Fruit fly (Drosophila melanogaster) whole organism, embryonic: ENCODE data around the gene nompC.

Experiments
- B-H2 ChIP-seq: fragments of 200-800 bp; sonication (Bioruptor generic); optimal IDR thresholded peaks from 2 replicates; lab custom pipeline; 2018; ENCODE audit warnings: missing biosample characterization, mild to moderate bottlenecking, missing genetic modification characterization
- CG10209 ChIP-seq: fragments of 200-800 bp; sonication (Bioruptor generic); optimal IDR thresholded peaks from 3 replicates; lab custom pipeline; 2017; ENCODE audit warnings: missing biosample characterization, mild to moderate bottlenecking, missing genetic modification characterization, missing genetic modification reagents
- CG10565 ChIP-seq: fragments of 200-800 bp; sonication (Bioruptor generic); optimal IDR thresholded peaks from 3 replicates; lab custom pipeline; 2016; ENCODE audit warnings: missing biosample characterization, mild to moderate bottlenecking, missing genetic modification characterization
- CG12769 ChIP-seq: fragments of 200-800 bp; sonication (Bioruptor generic); optimal IDR thresholded peaks from 2 replicates; lab custom pipeline; 2019; ENCODE audit warnings: missing biosample characterization, mild to moderate bottlenecking, missing genetic modification characterization, moderate library complexity
- CG13894 ChIP-seq: fragments of 200-800 bp; sonication (Bioruptor generic); optimal IDR thresholded peaks from 3 replicates; lab custom pipeline; 2018; ENCODE audit warnings: missing biosample characterization, mild to moderate bottlenecking, missing genetic modification characterization, moderate library complexity
- CG15073 ChIP-seq: fragments of 200-800 bp; sonication (Bioruptor generic); optimal IDR thresholded peaks from 2 replicates; lab custom pipeline; 2016; ENCODE audit warnings: missing biosample characterization, missing genetic modification characterization
- CG15601 ChIP-seq: fragments of 200-800 bp; sonication (Bioruptor generic); optimal IDR thresholded peaks from 3 replicates; lab custom pipeline; 2019; ENCODE audit warnings: missing biosample characterization, mild to moderate bottlenecking, missing genetic modification characterization, moderate library complexity
- CG15696 ChIP-seq: fragments of 200-800 bp; sonication (Bioruptor generic); optimal IDR thresholded peaks from 2 replicates; lab custom pipeline; 2019; ENCODE audit warnings: missing biosample characterization, mild to moderate bottlenecking, missing genetic modification characterization, moderate library complexity
- CG16779 ChIP-seq: fragments of 200-800 bp; sonication (Bioruptor generic); IDR thresholded peaks from 2 replicates; pipeline ENCODE4 v1.3.6; 2022; ENCODE audit warnings: missing biosample characterization, missing genetic modification characterization
- CG17568 ChIP-seq: fragments of 200-800 bp; sonication (Bioruptor generic); optimal IDR thresholded peaks from 2 replicates; lab custom pipeline; 2018; ENCODE audit warnings: missing biosample characterization, mild to moderate bottlenecking, missing genetic modification characterization, moderate library complexity
- CG18011 ChIP-seq: fragments of 200-800 bp; sonication (Bioruptor generic); optimal IDR thresholded peaks from 2 replicates; lab custom pipeline; 2017; ENCODE audit warnings: missing biosample characterization, missing genetic modification characterization, mild to moderate bottlenecking, moderate library complexity, missing genotype
- CG2199 ChIP-seq: fragments of 200-800 bp; sonication (Bioruptor generic); IDR thresholded peaks from 3 replicates; pipeline ENCODE4 v1.3.6; 2022; ENCODE audit warnings: missing biosample characterization, missing genetic modification characterization
- CG2202 ChIP-seq: fragments of 200-800 bp; sonication (Bioruptor generic); optimal IDR thresholded peaks from 2 replicates; lab custom pipeline; 2018; ENCODE audit warnings: missing biosample characterization, mild to moderate bottlenecking, missing genetic modification characterization
- CG2875 ChIP-seq: fragments of 200-800 bp; sonication (Bioruptor generic); optimal IDR thresholded peaks from 2 replicates; lab custom pipeline; 2017; ENCODE audit warnings: missing biosample characterization, mild to moderate bottlenecking, missing genetic modification characterization, missing genetic modification reagents
- CG31224 ChIP-seq: fragments of 200-800 bp; sonication (Bioruptor generic); IDR thresholded peaks from 2 replicates; pipeline ENCODE4 v1.3.6; 2022; ENCODE audit warnings: missing biosample characterization, missing genetic modification characterization
- CG3407 ChIP-seq: fragments of 200-800 bp; sonication (Bioruptor generic); optimal IDR thresholded peaks from 2 replicates; lab custom pipeline; 2018; ENCODE audit warnings: missing biosample characterization, mild to moderate bottlenecking, missing genetic modification characterization
- CG3995 ChIP-seq: fragments of 200-800 bp; sonication (Bioruptor generic); optimal IDR thresholded peaks from 3 replicates; lab custom pipeline; 2016; ENCODE audit warnings: missing biosample characterization, missing genetic modification characterization
- CG4328 ChIP-seq: fragments of 200-800 bp; sonication (Bioruptor generic); optimal IDR thresholded peaks from 3 replicates; lab custom pipeline; 2017; ENCODE audit warnings: missing biosample characterization, missing genetic modification reagents, missing genetic modification characterization
- CG6689 ChIP-seq: fragments of 200-800 bp; sonication (Bioruptor generic); IDR thresholded peaks from 2 replicates; pipeline ENCODE4 v1.3.6; 2022; ENCODE audit warnings: missing biosample characterization, missing genetic modification characterization
- CG6765 ChIP-seq: fragments of 200-800 bp; sonication (Bioruptor generic); optimal IDR thresholded peaks from 3 replicates; lab custom pipeline; 2017; ENCODE audit warnings: missing biosample characterization, mild to moderate bottlenecking, missing genetic modification characterization
- CG8359 ChIP-seq: fragments of 200-800 bp; sonication (Bioruptor generic); optimal IDR thresholded peaks from 2 replicates; lab custom pipeline; 2017; ENCODE audit warnings: missing biosample characterization, mild to moderate bottlenecking, missing genetic modification characterization, borderline replicate concordance
- CG8478 ChIP-seq: fragments of >200 bp; optimal IDR thresholded peaks from 2 replicates; lab custom pipeline; 2018
- D19B ChIP-seq: fragments of 200-800 bp; sonication (Bioruptor generic); optimal IDR thresholded peaks from 2 replicates; lab custom pipeline; 2017; ENCODE audit warnings: missing biosample characterization, mild to moderate bottlenecking, missing genetic modification characterization
- Doc2 ChIP-seq: fragments of 200-800 bp; sonication (Bioruptor generic); IDR thresholded peaks from 2 replicates; pipeline ENCODE4 v1.3.6; 2022; ENCODE audit warnings: missing biosample characterization, missing genetic modification characterization
- Dref ChIP-seq: fragments of 200-800 bp; sonication (Bioruptor generic); IDR thresholded peaks from 2 replicates; pipeline ENCODE4 v1.3.6; 2022; ENCODE audit warnings: missing biosample characterization, missing genetic modification characterization
- Eip74EF ChIP-seq, 2 experiments: fragments of 200-800 bp in 1 of 2; fragments of >200 bp in 1 of 2; sonication (Bioruptor generic) in 1 of 2; optimal IDR thresholded peaks; 2 replicates each; lab custom pipeline; 2017 to 2019; ENCODE audit warnings: missing biosample characterization in 2 of 2, missing genetic modification characterization in 2 of 2, mild to moderate bottlenecking in 1 of 2, moderate library complexity in 1 of 2
- HmgZ ChIP-seq: fragments of 200-800 bp; sonication (Bioruptor generic); optimal IDR thresholded peaks from 2 replicates; lab custom pipeline; 2018; ENCODE audit warnings: missing biosample characterization, mild to moderate bottlenecking, missing genetic modification characterization
- Hmx ChIP-seq: fragments of 200-800 bp; sonication (Bioruptor generic); optimal IDR thresholded peaks from 2 replicates; lab custom pipeline; 2016; ENCODE audit warnings: missing biosample characterization, missing genetic modification characterization
- MESR4 ChIP-seq: fragments of 200-800 bp; sonication (Bioruptor generic); optimal IDR thresholded peaks from 2 replicates; lab custom pipeline; 2018; ENCODE audit warnings: missing biosample characterization, mild to moderate bottlenecking, missing genetic modification characterization, moderate library complexity
- MTF-1 ChIP-seq: fragments of 200-800 bp; sonication (Bioruptor generic); optimal IDR thresholded peaks from 2 replicates; lab custom pipeline; 2018; ENCODE audit warnings: missing biosample characterization, mild to moderate bottlenecking, missing genetic modification characterization, borderline replicate concordance
- Med ChIP-seq: fragments of 200-800 bp; sonication (Bioruptor generic); peaks from one replicate; lab custom pipeline; 2016; ENCODE audit warnings: missing biosample characterization, missing genetic modification characterization, mild to moderate bottlenecking, inconsistent platforms, moderate library complexity
- Neu2 ChIP-seq: fragments of 200-800 bp; sonication (Bioruptor generic); optimal IDR thresholded peaks from 3 replicates; lab custom pipeline; 2016; ENCODE audit warnings: missing biosample characterization, missing genetic modification characterization, borderline replicate concordance
- Nf-YC ChIP-seq: fragments of 200-800 bp; optimal IDR thresholded peaks from 3 replicates; lab custom pipeline; 2019; ENCODE audit warnings: missing biosample characterization, mild to moderate bottlenecking, missing genetic modification characterization, moderate library complexity
- Stat92E ChIP-seq, 3 experiments: fragments of >200 bp in 2 of 3; fragments of 200-800 bp in 1 of 3; sonication (Bioruptor generic) in 1 of 3; optimal IDR thresholded peaks; 2 replicates each; lab custom pipeline; 2017 to 2019; ENCODE audit warnings: missing biosample characterization in 3 of 3, missing genetic modification characterization in 3 of 3, mild to moderate bottlenecking in 1 of 3, moderate library complexity in 1 of 3
- Trl ChIP-seq, 3 experiments: fragments of >200 bp in 2 of 3; fragments of 200-800 bp in 1 of 3; sonication (Bioruptor generic) in 1 of 3; optimal IDR thresholded peaks; 2 replicates in 1 of 3; 3 replicates in 2 of 3; lab custom pipeline; 2016 to 2017; ENCODE audit warnings: missing biosample characterization in 1 of 3, missing genetic modification characterization in 1 of 3
- Xbp1 ChIP-seq: fragments of 200-800 bp; sonication (Bioruptor generic); optimal IDR thresholded peaks from 3 replicates; lab custom pipeline; 2016; ENCODE audit warnings: missing biosample characterization, mild to moderate bottlenecking, missing genetic modification characterization
- abd-A ChIP-seq: fragments of 200-800 bp; sonication (Bioruptor generic); optimal IDR thresholded peaks from 3 replicates; lab custom pipeline; 2019; ENCODE audit warnings: missing biosample characterization, mild to moderate bottlenecking, missing genetic modification characterization, moderate library complexity
- ato ChIP-seq: fragments of 200-800 bp; sonication (Bioruptor generic); IDR thresholded peaks from 2 replicates; pipeline ENCODE4 v1.3.6; 2022; ENCODE audit warnings: missing biosample characterization, missing genetic modification characterization; ENCODE audit not compliant: partially characterized antibody
- bsh ChIP-seq, 2 experiments: fragments of 200-800 bp; sonication (Bioruptor generic); optimal IDR thresholded peaks; 2 replicates each; lab custom pipeline; 2017 to 2018; ENCODE audit warnings: mild to moderate bottlenecking in 2 of 2, missing biosample characterization in 2 of 2, missing genetic modification characterization in 2 of 2, moderate library complexity in 1 of 2
- dmrt99B ChIP-seq: fragments of 200-800 bp; sonication (Bioruptor generic); optimal IDR thresholded peaks from 2 replicates; lab custom pipeline; 2018; ENCODE audit warnings: missing biosample characterization, mild to moderate bottlenecking, missing genetic modification characterization, moderate library complexity
- exex ChIP-seq: fragments of 200-800 bp; sonication (Bioruptor generic); optimal IDR thresholded peaks from 4 replicates; lab custom pipeline; 2018; ENCODE audit warnings: missing biosample characterization, mild to moderate bottlenecking, missing genetic modification characterization, moderate library complexity
- jing ChIP-seq: fragments of 200-800 bp; sonication (Bioruptor generic); optimal IDR thresholded peaks from 2 replicates; lab custom pipeline; 2018; ENCODE audit warnings: missing biosample characterization, mild to moderate bottlenecking, missing genetic modification characterization
- kni ChIP-seq: fragments of 200-800 bp; sonication (Bioruptor generic); optimal IDR thresholded peaks from 3 replicates; lab custom pipeline; 2017; ENCODE audit warnings: mild to moderate bottlenecking, missing biosample characterization, missing genetic modification reagents, missing genetic modification characterization
- oc ChIP-seq: fragments of 200-800 bp; sonication (Bioruptor generic); optimal IDR thresholded peaks from 2 replicates; lab custom pipeline; 2018; ENCODE audit warnings: missing biosample characterization, mild to moderate bottlenecking, missing genetic modification characterization, moderate library complexity
- rib ChIP-seq: fragments of 200-800 bp; sonication (Bioruptor generic); IDR thresholded peaks from 2 replicates; pipeline ENCODE4 v1.3.6; 2022; ENCODE audit warnings: missing biosample characterization, missing genetic modification characterization
- row ChIP-seq: fragments of 200-800 bp; sonication (Bioruptor generic); IDR thresholded peaks from 3 replicates; pipeline ENCODE4 v1.3.6; 2022; ENCODE audit warnings: missing biosample characterization, missing genetic modification characterization
- toy ChIP-seq: fragments of 200-800 bp; sonication (Bioruptor generic); IDR thresholded peaks from 2 replicates; pipeline ENCODE4 v1.3.6; 2022; ENCODE audit warnings: missing biosample characterization, missing genetic modification characterization
- wdn ChIP-seq: fragments of 200-800 bp; sonication (Bioruptor generic); IDR thresholded peaks from 2 replicates; pipeline ENCODE4 v1.3.6; 2022; ENCODE audit warnings: missing biosample characterization, missing genetic modification characterization

nompC gene

DNA sequence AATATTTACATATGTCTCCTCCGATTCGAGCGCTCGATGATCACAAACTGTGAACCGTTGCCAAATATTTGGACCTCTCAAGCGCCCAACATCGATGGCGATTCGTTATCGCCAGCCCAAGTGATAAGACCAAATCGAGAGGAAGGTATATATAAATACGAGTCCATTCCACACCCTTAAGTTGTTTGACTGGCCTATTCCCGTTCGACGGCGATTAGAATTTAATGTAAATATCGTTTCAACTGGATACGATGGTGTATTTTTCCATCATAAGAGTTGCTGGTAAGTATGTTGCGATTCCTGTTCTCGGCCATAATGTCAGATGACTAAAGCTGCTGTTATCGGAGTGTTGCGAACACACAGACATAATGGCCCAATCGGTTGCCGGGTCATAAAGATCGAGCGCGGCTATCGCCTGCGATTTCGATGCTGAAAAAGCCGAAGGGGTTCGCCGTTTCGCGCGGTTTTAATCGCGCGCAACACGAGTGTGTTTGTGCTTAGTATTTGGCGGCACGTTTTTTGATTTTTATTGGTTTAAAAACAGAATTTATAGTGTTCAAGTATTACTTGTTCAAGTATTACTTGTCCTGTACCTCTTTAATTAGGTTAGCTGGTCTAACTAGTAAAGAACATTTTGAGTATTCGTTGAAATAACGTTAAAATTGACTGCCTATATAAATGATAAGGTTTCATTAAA, 7.8 kb upstream of the nompC start, which contains the start of gene fusl (continued):
- TF ChIP-seq ato (GFP tag; lab: Robert Waterston, UW): no peak
- no peak for TF ChIP-seq CG6689 (GFP tag; lab: Robert Waterston, UW)
- TF ChIP-seq kni (GFP tag; lab: Kevin White, UChicago): no peak
- TF ChIP-seq CG16779 (GFP tag; lab: Robert Waterston, UW): no peak
- no peak for TF ChIP-seq Stat92E (GFP tag; optimal IDR thresholded peaks at IDR 0.05; lab: Kevin White, UChicago)
- peak; percentile 3 for TF ChIP-seq Med (GFP tag; lab: Kevin White, UChicago)
- TF ChIP-seq CG3995 (GFP tag; lab: Kevin White, UChicago): peak; percentile 56
- TF ChIP-seq wdn: no peak
- peak; percentile 41 for TF ChIP-seq CG3407
- TF ChIP-seq dmrt99B (tag; lab: Kevin White, UChicago): peak; percentile 1
- TF ChIP-seq HmgZ (tag; lab: Kevin White, UChicago): no peak
- TF ChIP-seq CG31224 (GFP tag; lab: Robert Waterston, UW): no peak
- TF ChIP-seq jing: no peak
- peak; percentile 99 for TF ChIP-seq CG8359 (GFP tag; lab: Kevin White, UChicago)
- TF ChIP-seq Hmx (GFP tag; lab: Kevin White, UChicago): no peak
- TF ChIP-seq CG18011: no peak
- TF ChIP-seq row (GFP tag; lab: Robert Waterston, UW): no peak
- no peak for TF ChIP-seq CG4328 (GFP tag; lab: Kevin White, UChicago)
- TF ChIP-seq bsh (GFP tag; optimal IDR thresholded peaks at IDR 0.05; lab: Kevin White, UChicago): peak in 1 of 2 experiments; percentile 18
- TF ChIP-seq CG10565 (GFP tag; lab: Kevin White, UChicago): no peak
- peak; percentile 21 for TF ChIP-seq CG2875
- no peak for TF ChIP-seq Neu2 (GFP tag; lab: Kevin White, UChicago)
- no peak for TF ChIP-seq CG2199 (GFP tag; lab: Robert Waterston, UW)
- peak; percentile 24 for TF ChIP-seq oc (tag; lab: Kevin White, UChicago)
- no peak for TF ChIP-seq CG15073 (GFP tag; lab: Kevin White, UChicago)
- peak; percentile 59 for TF ChIP-seq exex (tag; lab: Kevin White, UChicago)
- no peak for TF ChIP-seq CG15601
- TF ChIP-seq CG13894 (tag; lab: Kevin White, UChicago): peak; percentile 98
- TF ChIP-seq CG10209 (GFP tag; lab: Kevin White, UChicago): no peak
- TF ChIP-seq Nf-YC (tag; lab: Kevin White, UChicago): no peak
- no peak for TF ChIP-seq Xbp1 (GFP tag; lab: Kevin White, UChicago)
- TF ChIP-seq CG2202: peak; percentile 28
- no peak for TF ChIP-seq Dref (GFP tag; lab: Robert Waterston, UW)
- no peak for TF ChIP-seq CG8478 (lab: Kevin White, UChicago)
- TF ChIP-seq rib (GFP tag; lab: Robert Waterston, UW): no peak
- no peak for TF ChIP-seq CG6765 (GFP tag; lab: Kevin White, UChicago)
- no peak for TF ChIP-seq Doc2 (GFP tag; lab: Robert Waterston, UW)
- TF ChIP-seq D19B (GFP tag; lab: Kevin White, UChicago): no peak
- TF ChIP-seq B-H2 (GFP tag; lab: Kevin White, UChicago): no peak
- no peak for TF ChIP-seq CG17568
- TF ChIP-seq MESR4 (GFP tag; lab: Kevin White, UChicago): no peak
- TF ChIP-seq Trl (optimal IDR thresholded peaks at IDR 0.05; lab: Kevin White, UChicago): no peak
- no peak for TF ChIP-seq Trl (GFP tag; optimal IDR thresholded peaks at IDR 0.05; lab: Kevin White, UChicago)
- peak; percentile 18 for TF ChIP-seq MTF-1
- peak in 1 of 2 experiments; percentile 7 for TF ChIP-seq Eip74EF (GFP tag; optimal IDR thresholded peaks at IDR 0.05; lab: Kevin White, UChicago)
- peak; percentile 0 for TF ChIP-seq abd-A
- TF ChIP-seq CG15696 (tag; lab: Kevin White, UChicago): no peak
- no peak for TF ChIP-seq toy
- TF ChIP-seq CG12769 (tag; lab: Kevin White, UChicago): peak; percentile 22
